Fruit fly (Drosophila melanogaster): ENCODE data around the gene smog.

- TF ChIP-seq Eip93F (GFP tag; optimal IDR thresholded peaks at IDR 0.05) (no peak), Sox15 (GFP tag; optimal IDR thresholded peaks at IDR 0.05) (no peak)
Observed at dm6 chr2L:4886645-4887044, 34.0 kb downstream of the smog start.

Measured in whole organism, prepupa.